Fruit fly (Drosophila melanogaster) S2 (cell line): ENCODE results near the gene CG18731.

Experiments
- CG8478 ChIP-seq: fragments of >200 bp; optimal IDR thresholded peaks from 2 replicates; lab custom pipeline; 2018
- CTCF ChIP-seq, 2 experiments: fragments of >200 bp; optimal IDR thresholded peaks; 2 replicates each; lab custom pipeline; 2018

DNA sequence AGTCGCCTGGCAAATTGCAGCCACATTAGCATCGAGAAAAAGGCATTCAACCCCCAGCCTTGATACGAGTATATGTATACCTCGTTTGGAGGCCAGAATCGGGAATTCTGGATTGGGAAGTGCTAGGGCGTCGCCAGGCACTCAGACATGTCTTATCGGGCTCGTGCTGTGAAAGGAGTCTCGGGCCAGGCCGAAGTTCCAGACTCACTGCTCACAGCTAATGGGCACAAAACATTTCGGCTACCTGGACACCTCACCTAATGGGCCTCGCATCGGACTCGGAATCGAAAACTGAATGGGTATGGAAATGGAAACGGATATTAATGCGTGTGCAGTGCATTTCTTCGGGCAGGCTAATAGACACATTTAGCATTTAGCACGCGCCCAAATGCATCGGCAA is 46.1 kb downstream of the CG18731 start:
- TF ChIP-seq CTCF (optimal IDR thresholded peaks at IDR 0.05; lab: Kevin White, UChicago) = no peak
- TF ChIP-seq CG8478 (lab: Kevin White, UChicago) = no peak
